Worm (Caenorhabditis elegans): ENCODE data around the gene mcp-1.
A peak's percentile ranks its signal among the peaks of the same experiment; 100 is the strongest.

ce11 chrV:5917707-5918106, 43.9 kb upstream of the mcp-1 start, which contains the start of gene lrpr-1:
- TF ChIP-seq pha-4 (tag; optimal IDR thresholded peaks at IDR 0.05) (no peak), sptf-1 (tag; optimal IDR thresholded peaks at IDR 0.05) (no peak), nhr-12 (tag; optimal IDR thresholded peaks at IDR 0.05) (no peak), unc-62 (GFP tag; optimal IDR thresholded peaks at IDR 0.05) (no peak), nhr-237 (tag; optimal IDR thresholded peaks at IDR 0.05) (peak; percentile 15), blmp-1 (tag; optimal IDR thresholded peaks at IDR 0.05) (no peak), unc-120 (tag; optimal IDR thresholded peaks at IDR 0.05; ENCODE audit: poor library complexity, severe bottlenecking) (no peak)
